Worm (Caenorhabditis elegans): ENCODE measurements around the gene F56D6.12.

Gene F56D6.12

DNA sequence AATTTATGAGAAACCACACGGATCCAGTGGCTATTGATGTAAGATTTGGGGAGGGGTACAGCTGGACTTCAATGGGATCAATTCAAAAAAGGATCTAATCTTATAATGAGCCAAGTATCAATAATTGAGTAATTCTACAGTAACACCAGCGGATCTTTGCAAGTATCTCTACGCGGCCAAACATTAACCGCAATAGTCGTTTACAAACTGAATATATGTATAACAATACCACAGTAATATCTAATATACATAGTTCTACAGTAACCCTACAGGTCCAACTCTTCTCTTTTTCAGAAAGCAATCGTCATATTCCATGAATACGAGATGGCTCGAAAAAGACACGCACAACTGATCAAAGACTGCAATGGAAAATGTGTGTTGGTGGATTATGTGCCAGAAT, 15.9 kb upstream of the F56D6.12 start, which contains the start of gene F56D6.9:
Gene F56D6.9 (plus strand): TSS at position 301 of the 400 bp plus-strand sequence.
- TF ChIP-seq M03D4.4 (tag; optimal IDR thresholded peaks at IDR 0.05) (no peak), blmp-1 (tag; optimal IDR thresholded peaks at IDR 0.05) (no peak), tbx-8 (GFP tag; optimal IDR thresholded peaks at IDR 0.05) (no peak), snpc-4 (tag; optimal IDR thresholded peaks at IDR 0.05) (no peak), unc-62 (GFP tag; optimal IDR thresholded peaks at IDR 0.05) (no peak), elt-1 (tag; optimal IDR thresholded peaks at IDR 0.05; ENCODE audit: borderline replicate concordance, insufficient read depth) (no peak), mab-5 (tag; optimal IDR thresholded peaks at IDR 0.05) (no peak), ztf-11 (tag; optimal IDR thresholded peaks at IDR 0.05) (no peak), hlh-1 (tag; optimal IDR thresholded peaks at IDR 0.05) (no peak)

ce11 chrIV:3894004-3894480, 13.9 kb upstream of the F56D6.12 start, which contains the start of gene F56D6.8:
Gene F56D6.8 (minus strand): TSS chrIV:3894430.
- TF ChIP-seq lin-13 (tag; optimal IDR thresholded peaks at IDR 0.05) (no peak), drap-1 (GFP tag; optimal IDR thresholded peaks at IDR 0.05) (no peak)

DNA sequence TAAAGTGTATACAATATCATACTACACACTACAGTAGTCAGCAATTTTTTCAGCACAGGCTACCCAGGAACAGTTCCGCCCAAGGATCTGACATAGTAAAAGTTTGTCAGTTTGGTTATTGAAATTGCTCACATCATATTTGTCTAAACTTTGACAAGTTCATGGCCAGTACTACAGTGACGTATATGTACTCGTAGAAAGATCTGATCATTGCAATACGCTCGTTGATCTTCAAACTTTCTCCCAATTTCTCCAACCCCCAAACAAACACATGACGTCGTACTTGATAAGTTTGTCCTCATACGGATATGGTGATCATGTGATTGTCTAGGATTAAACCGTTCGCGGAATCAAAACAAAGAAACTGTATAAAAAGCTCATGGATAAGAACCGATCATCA, 13.2 kb upstream of the F56D6.12 start, which contains the start of gene dct-8:
Gene dct-8 (plus strand): TSS at position 301 of the 400 bp plus-strand sequence.
- TF ChIP-seq mab-5 (tag; optimal IDR thresholded peaks at IDR 0.05) (no peak), sptf-1 (tag; optimal IDR thresholded peaks at IDR 0.05) (no peak), lin-32 (GFP tag; optimal IDR thresholded peaks at IDR 0.05) (no peak), ces-1 (GFP tag; optimal IDR thresholded peaks at IDR 0.05) (no peak), mep-1 (tag; optimal IDR thresholded peaks at IDR 0.05) (no peak), lsy-2 (tag; optimal IDR thresholded peaks at IDR 0.05) (no peak), unc-62 (GFP tag; optimal IDR thresholded peaks at IDR 0.05) (no peak), ztf-11 (tag; optimal IDR thresholded peaks at IDR 0.05) (no peak), blmp-1 (tag; optimal IDR thresholded peaks at IDR 0.05) (no peak), hlh-1 (tag; optimal IDR thresholded peaks at IDR 0.05) (no peak), flh-1 (GFP tag; optimal IDR thresholded peaks at IDR 0.05) (no peak), cnd-1 (tag; optimal IDR thresholded peaks at IDR 0.05) (no peak), tbx-8 (GFP tag; optimal IDR thresholded peaks at IDR 0.05) (no peak), mls-2 (tag; optimal IDR thresholded peaks at IDR 0.05) (no peak), nhr-28 (tag; optimal IDR thresholded peaks at IDR 0.05) (no peak), nhr-12 (tag; optimal IDR thresholded peaks at IDR 0.05) (no peak), nhr-2 (tag; optimal IDR thresholded peaks at IDR 0.05) (no peak), unc-39 (tag; optimal IDR thresholded peaks at IDR 0.05) (no peak), bed-3 (GFP tag; optimal IDR thresholded peaks at IDR 0.05) (no peak), elt-3 (tag; optimal IDR thresholded peaks at IDR 0.05) (no peak)

- TF ChIP-seq mab-5 (tag; optimal IDR thresholded peaks at IDR 0.05) (no peak), bed-3 (GFP tag; optimal IDR thresholded peaks at IDR 0.05) (no peak), unc-62 (GFP tag; optimal IDR thresholded peaks at IDR 0.05) (no peak), cnd-1 (tag; optimal IDR thresholded peaks at IDR 0.05) (no peak), pha-4 (tag; optimal IDR thresholded peaks at IDR 0.05) (no peak), elt-3 (tag; optimal IDR thresholded peaks at IDR 0.05) (no peak), flh-1 (GFP tag; optimal IDR thresholded peaks at IDR 0.05) (no peak), ceh-83 (GFP tag; optimal IDR thresholded peaks at IDR 0.05) (no peak), hlh-1 (tag; optimal IDR thresholded peaks at IDR 0.05) (no peak), lin-32 (GFP tag; optimal IDR thresholded peaks at IDR 0.05) (no peak), elt-1 (tag; optimal IDR thresholded peaks at IDR 0.05; ENCODE audit: borderline replicate concordance, insufficient read depth) (no peak), sem-2 (GFP tag; optimal IDR thresholded peaks at IDR 0.05) (no peak), blmp-1 (tag; optimal IDR thresholded peaks at IDR 0.05) (no peak), M03D4.4 (tag; optimal IDR thresholded peaks at IDR 0.05) (no peak), ztf-11 (tag; optimal IDR thresholded peaks at IDR 0.05) (no peak)
Measured at ce11 chrIV:3899719-3900554, 8.0 kb upstream of the F56D6.12 start, which contains the start of gene srz-62. Gene srz-62 (plus strand): TSS chrIV:3900504.

DNA sequence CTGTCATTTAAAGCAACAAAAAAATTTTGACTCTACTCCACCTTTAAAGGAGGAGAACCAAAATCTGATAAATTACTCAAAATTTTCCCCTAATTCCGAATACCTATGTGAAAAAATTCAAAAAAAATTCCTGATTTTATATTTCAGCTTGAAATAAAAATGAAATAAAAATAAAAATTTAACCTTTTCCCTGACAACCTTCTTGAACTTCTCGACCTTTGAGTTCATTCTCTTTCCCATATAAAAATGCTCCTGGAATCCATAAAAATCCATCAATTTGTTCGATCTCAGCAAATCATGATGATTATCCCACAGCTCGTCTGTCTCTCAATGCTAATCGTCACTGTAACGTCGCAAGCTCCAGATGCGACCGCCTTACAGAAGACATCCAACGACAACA, 5.0 kb upstream of the F56D6.12 start, which contains the start of gene F56D6.6:
Gene F56D6.6 (plus strand): TSS at position 301 of the 400 bp plus-strand sequence.
- no peak for TF ChIP-seq snpc-4 (tag; optimal IDR thresholded peaks at IDR 0.05)
- TF ChIP-seq sptf-1 (tag; optimal IDR thresholded peaks at IDR 0.05), result no peak
- TF ChIP-seq nhr-237 (tag; optimal IDR thresholded peaks at IDR 0.05), result no peak
- no peak for TF ChIP-seq bed-3 (GFP tag; optimal IDR thresholded peaks at IDR 0.05)
- TF ChIP-seq nhr-12 (tag; optimal IDR thresholded peaks at IDR 0.05), result no peak
- TF ChIP-seq unc-62 (GFP tag; optimal IDR thresholded peaks at IDR 0.05), result no peak
- no peak for TF ChIP-seq nhr-76 (tag; optimal IDR thresholded peaks at IDR 0.05)
- TF ChIP-seq ces-1 (GFP tag; optimal IDR thresholded peaks at IDR 0.05), result no peak
- TF ChIP-seq ceh-83 (GFP tag; optimal IDR thresholded peaks at IDR 0.05), result no peak
- no peak for TF ChIP-seq drap-1 (GFP tag; optimal IDR thresholded peaks at IDR 0.05)

Measured in whole organism, mixed stage, embryonic.